Worm (Caenorhabditis elegans) whole organism, L4 larva: Measurements from ENCODE around the gene ZK287.1.

Source experiments
- D1046.2 ChIP-seq: fragments of 200-800 bp; sonication (Bioruptor generic); IDR thresholded peaks from 2 replicates; pipeline ENCODE4 v1.3.6; 2022; ENCODE audit warnings: missing genetic modification characterization, missing compliant biosample characterization
- F26F4.8 ChIP-seq: fragments of 200-800 bp; sonication (Bioruptor generic); conservative IDR thresholded peaks from 2 replicates; pipeline ENCODE4 v1.3.6; 2022; ENCODE audit warnings: missing genetic modification characterization, missing compliant biosample characterization
- F37D6.2 ChIP-seq: sonication (generic microtip); optimal IDR thresholded peaks from 2 replicates; lab custom pipeline; 2016; ENCODE audit warnings: mild to moderate bottlenecking, missing genetic modification characterization, missing compliant biosample characterization
- F44E2.7 ChIP-seq: fragments of 200-800 bp; sonication (Bioruptor generic); IDR thresholded peaks from 2 replicates; pipeline ENCODE4 v2.1.2; 2022; ENCODE audit warnings: missing genetic modification characterization, missing compliant biosample characterization
- T20F7.1 ChIP-seq: fragments of 200-800 bp; sonication (Bioruptor generic); optimal IDR thresholded peaks from 2 replicates; lab custom pipeline; 2018; ENCODE audit warnings: mild to moderate bottlenecking, missing genetic modification characterization, missing compliant biosample characterization
- T26A8.4 ChIP-seq: fragments of 200-800 bp; sonication (Bioruptor generic); IDR thresholded peaks from 2 replicates; pipeline ENCODE4 v1.3.6; 2022; ENCODE audit warnings: missing genetic modification characterization, missing compliant biosample characterization
- Y105C5A.15 ChIP-seq: fragments of 200-800 bp; sonication (Bioruptor generic); IDR thresholded peaks from 2 replicates; pipeline ENCODE4 v1.3.6; 2022; ENCODE audit warnings: missing genetic modification characterization, missing compliant biosample characterization
- Y48G9A.11 ChIP-seq: fragments of 200-800 bp; sonication (Bioruptor generic); IDR thresholded peaks from 2 replicates; pipeline ENCODE4 v1.3.6; 2022; ENCODE audit warnings: missing genetic modification reagents, missing genetic modification characterization, missing compliant biosample characterization
- aly-2 ChIP-seq: sonication (generic microtip); optimal IDR thresholded peaks from 2 replicates; lab custom pipeline; 2018; ENCODE audit warnings: missing biosample characterization, missing genetic modification characterization
- ama-1 ChIP-seq: fragments of 150-350 bp; optimal IDR thresholded peaks from 2 replicates; lab custom pipeline; 2014; ENCODE audit warnings: inconsistent platforms, mixed read lengths
- ceh-44 ChIP-seq: fragments of 200-800 bp; sonication (Bioruptor generic); IDR thresholded peaks from 2 replicates; pipeline ENCODE4 v1.3.6; 2022; ENCODE audit warnings: missing genetic modification reagents, missing genetic modification characterization, missing compliant biosample characterization
- ces-1 ChIP-seq: fragments of 150-350 bp; sonication (generic microtip); optimal IDR thresholded peaks from 4 replicates; lab custom pipeline; 2014; ENCODE audit warnings: missing biosample characterization, missing genetic modification reagents, missing genetic modification characterization
- cey-2 ChIP-seq: sonication (generic microtip); optimal IDR thresholded peaks from 3 replicates; lab custom pipeline; 2017; ENCODE audit warnings: missing genetic modification characterization, mild to moderate bottlenecking, missing compliant biosample characterization, antibody characterized with exemption, borderline replicate concordance; ENCODE audit not compliant: insufficient read depth
- ctbp-1 ChIP-seq: fragments of 200-800 bp; sonication (Bioruptor generic); IDR thresholded peaks from 2 replicates; pipeline ENCODE4 v1.3.6; 2022; ENCODE audit warnings: missing genetic modification reagents, missing genetic modification characterization, missing compliant biosample characterization
- daf-8 ChIP-seq: fragments of 200-800 bp; sonication (Bioruptor generic); IDR thresholded peaks from 2 replicates; pipeline ENCODE4 v1.3.6; 2022; ENCODE audit warnings: missing genetic modification characterization, missing compliant biosample characterization
- dmd-6 ChIP-seq: fragments of 200-800 bp; sonication (Bioruptor generic); IDR thresholded peaks from 2 replicates; pipeline ENCODE4 v1.3.6; 2022; ENCODE audit warnings: missing genetic modification reagents, missing genetic modification characterization, missing compliant biosample characterization
- dmd-8 ChIP-seq: fragments of 200-800 bp; sonication (Bioruptor generic); IDR thresholded peaks from 2 replicates; pipeline ENCODE4 v1.3.6; 2022; ENCODE audit warnings: missing genetic modification characterization, missing compliant biosample characterization
- dmd-9 ChIP-seq: fragments of 200-800 bp; sonication (Bioruptor generic); IDR thresholded peaks from 2 replicates; pipeline ENCODE4 v1.3.6; 2022; ENCODE audit warnings: missing genetic modification reagents, missing genetic modification characterization, missing compliant biosample characterization
- dve-1 ChIP-seq: sonication (generic microtip); optimal IDR thresholded peaks from 2 replicates; lab custom pipeline; 2017; ENCODE audit warnings: antibody characterized with exemption, mild to moderate bottlenecking, missing genetic modification characterization, missing compliant biosample characterization; ENCODE audit not compliant: insufficient read depth
- egl-43 ChIP-seq: fragments of 200-800 bp; sonication (Bioruptor generic); IDR thresholded peaks from 2 replicates; pipeline ENCODE4 v1.3.6; 2022; ENCODE audit warnings: missing genetic modification reagents, missing genetic modification characterization, missing compliant biosample characterization
- hif-1 ChIP-seq, 2 experiments: sonication (generic microtip); optimal IDR thresholded peaks; 2 replicates each; lab custom pipeline; 2016 to 2017; ENCODE audit warnings: missing compliant biosample characterization in 2 of 2, missing genetic modification characterization in 2 of 2, missing genetic modification reagents in 2 of 2, missing genotype in 2 of 2, mild to moderate bottlenecking in 1 of 2
- hlh-30 ChIP-seq: sonication (generic microtip); optimal IDR thresholded peaks from 2 replicates; lab custom pipeline; 2017; ENCODE audit warnings: antibody characterized with exemption, mild to moderate bottlenecking, missing genetic modification characterization, missing compliant biosample characterization; ENCODE audit not compliant: insufficient read depth
- lim-7 ChIP-seq: fragments of 200-800 bp; sonication (Bioruptor generic); IDR thresholded peaks from 2 replicates; pipeline ENCODE4 v1.3.6; 2022; ENCODE audit warnings: missing genetic modification characterization, missing compliant biosample characterization
- lin-13 ChIP-seq: fragments of 150-350 bp; optimal IDR thresholded peaks from 2 replicates; lab custom pipeline; 2014; ENCODE audit warnings: missing biosample characterization, missing genetic modification reagents, missing genetic modification characterization
- lin-38 ChIP-seq: fragments of 200-800 bp; sonication (Bioruptor generic); IDR thresholded peaks from 2 replicates; pipeline ENCODE4 v1.3.6; 2022; ENCODE audit warnings: missing genetic modification reagents, missing genetic modification characterization, missing compliant biosample characterization
- lin-39 ChIP-seq: fragments of 150-350 bp; optimal IDR thresholded peaks from 2 replicates; lab custom pipeline; 2014; ENCODE audit warnings: missing biosample characterization, missing genetic modification reagents, missing genetic modification characterization
- lir-3 ChIP-seq: sonication (generic microtip); optimal IDR thresholded peaks from 2 replicates; lab custom pipeline; 2016; ENCODE audit warnings: mild to moderate bottlenecking, missing genetic modification characterization, missing compliant biosample characterization
- madf-5 ChIP-seq, 2 experiments: fragments of 200-800 bp; sonication (Bioruptor generic); IDR thresholded peaks; 2 replicates each; pipeline ENCODE4 v1.3.6; 2022; ENCODE audit warnings: missing compliant biosample characterization in 2 of 2, missing genetic modification characterization in 2 of 2
- madf-9 ChIP-seq: fragments of 200-800 bp; sonication (Bioruptor generic); conservative IDR thresholded peaks from 2 replicates; pipeline ENCODE4 v1.3.6; 2022; ENCODE audit warnings: missing genetic modification reagents, missing genetic modification characterization, missing compliant biosample characterization
- mdt-29 ChIP-seq: fragments of 200-800 bp; sonication (Bioruptor generic); IDR thresholded peaks from 2 replicates; pipeline ENCODE4 v1.3.6; 2022; ENCODE audit warnings: missing genetic modification reagents, missing genetic modification characterization, missing compliant biosample characterization
- mep-1 ChIP-seq: fragments of 150-350 bp; sonication (generic microtip); optimal IDR thresholded peaks from 3 replicates; lab custom pipeline; 2014; ENCODE audit warnings: missing biosample characterization, missing genetic modification characterization
- nhr-10 ChIP-seq: fragments of 150-350 bp; optimal IDR thresholded peaks from 2 replicates; lab custom pipeline; 2014; ENCODE audit warnings: missing biosample characterization, missing genetic modification characterization
- nhr-102 ChIP-seq: sonication (generic microtip); optimal IDR thresholded peaks from 2 replicates; lab custom pipeline; 2016; ENCODE audit warnings: mild to moderate bottlenecking, missing genetic modification characterization, moderate library complexity, missing compliant biosample characterization
- nhr-11 ChIP-seq: fragments of 150-350 bp; optimal IDR thresholded peaks from 2 replicates; lab custom pipeline; 2014; ENCODE audit warnings: missing biosample characterization, missing genetic modification characterization
- nhr-41 ChIP-seq: fragments of 200-800 bp; sonication (Bioruptor generic); IDR thresholded peaks from 2 replicates; pipeline ENCODE4 v1.3.6; 2022; ENCODE audit warnings: missing genetic modification reagents, missing genetic modification characterization, missing compliant biosample characterization
- nhr-42 ChIP-seq: fragments of 200-800 bp; sonication (Bioruptor generic); IDR thresholded peaks from 2 replicates; pipeline ENCODE4 v1.3.6; 2022; ENCODE audit warnings: missing genetic modification characterization, missing compliant biosample characterization
- nhr-48 ChIP-seq: sonication (generic microtip); optimal IDR thresholded peaks from 2 replicates; lab custom pipeline; 2016; ENCODE audit warnings: mild to moderate bottlenecking, missing genetic modification characterization, missing compliant biosample characterization
- nhr-77 ChIP-seq: fragments of 150-350 bp; optimal IDR thresholded peaks from 2 replicates; lab custom pipeline; 2014; ENCODE audit warnings: missing biosample characterization, missing genetic modification characterization
- pqm-1 ChIP-seq: sonication (generic microtip); optimal IDR thresholded peaks from 2 replicates; lab custom pipeline; 2017; ENCODE audit warnings: missing biosample characterization, missing genetic modification characterization
- set-16 ChIP-seq: fragments of 200-800 bp; sonication (Bioruptor generic); IDR thresholded peaks from 2 replicates; pipeline ENCODE4 v1.3.6; 2022; ENCODE audit warnings: missing genetic modification reagents, missing genetic modification characterization, missing compliant biosample characterization
- unc-62 ChIP-seq, 3 experiments: fragments of 150-350 bp in 1 of 3; sonication (generic microtip); optimal IDR thresholded peaks in 2 of 3; peaks in 1 of 3; 1 replicate in 1 of 3; 2 replicates in 2 of 3; lab custom pipeline; 2014 to 2017; ENCODE audit warnings: missing biosample characterization in 3 of 3, missing genetic modification characterization in 3 of 3, missing genetic modification reagents in 3 of 3, missing genotype in 1 of 3
- zip-11 ChIP-seq: fragments of 200-800 bp; sonication (Bioruptor generic); IDR thresholded peaks from 2 replicates; pipeline ENCODE4 v1.3.6; 2022; ENCODE audit warnings: missing genetic modification characterization, missing compliant biosample characterization
- zip-2 ChIP-seq: fragments of 150-350 bp; optimal IDR thresholded peaks from 2 replicates; lab custom pipeline; 2014; ENCODE audit warnings: missing biosample characterization, missing genetic modification characterization
- ztf-11 ChIP-seq: fragments of 150-350 bp; optimal IDR thresholded peaks from 2 replicates; lab custom pipeline; 2014; ENCODE audit warnings: missing biosample characterization, missing genetic modification characterization

Gene ZK287.1

DNA sequence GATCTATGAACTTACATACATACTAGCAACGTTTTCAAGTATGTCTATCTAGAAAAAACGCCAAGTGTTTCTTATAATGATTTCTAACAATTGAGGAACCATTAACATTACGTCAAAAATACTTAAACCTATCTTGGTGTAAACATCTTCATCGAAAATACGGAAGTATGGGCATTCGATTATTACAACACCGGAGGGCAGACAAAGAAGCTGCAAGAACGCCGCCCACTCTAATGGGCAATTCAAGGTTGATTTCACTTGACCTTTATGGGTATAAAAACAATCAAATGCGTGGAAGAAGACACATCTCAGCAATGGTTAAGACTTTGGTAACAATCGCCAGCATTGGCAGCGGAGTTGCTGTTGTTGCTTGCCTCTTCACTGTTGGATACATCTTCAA, 36.9 kb upstream of the ZK287.1 start, which contains the start of gene col-146:
Gene col-146, plus strand, starts transcription at position 301 of the 400 bp plus-strand sequence.
- TF ChIP-seq ama-1 (lab: Kevin White, UChicago): no peak
- no peak for TF ChIP-seq mep-1 (tag; lab: Kevin White, UChicago)
- no peak for TF ChIP-seq unc-62 (GFP tag; optimal IDR thresholded peaks at IDR 0.05 in 1 of 2; lab: Kevin White, UChicago)
- TF ChIP-seq unc-62 (tag; optimal IDR thresholded peaks at IDR 0.05; lab: Kevin White, UChicago): no peak
- TF ChIP-seq pqm-1 (tag; lab: Kevin White, UChicago): no peak
- no peak for TF ChIP-seq Y105C5A.15 (GFP tag; lab: Robert Waterston, UW)
- TF ChIP-seq hlh-30 (tag; lab: Kevin White, UChicago): no peak
- no peak for TF ChIP-seq hif-1 (tag; optimal IDR thresholded peaks at IDR 0.05; lab: Kevin White, UChicago)
- no peak for TF ChIP-seq ztf-11 (tag; lab: Kevin White, UChicago)
- TF ChIP-seq cey-2 (tag; lab: Kevin White, UChicago): no peak
- TF ChIP-seq zip-11 (GFP tag; lab: Robert Waterston, UW): no peak
- TF ChIP-seq nhr-10: no peak
- TF ChIP-seq lin-13: no peak
- TF ChIP-seq nhr-11: no peak
- no peak for TF ChIP-seq dmd-6 (GFP tag; lab: Robert Waterston, UW)
- TF ChIP-seq dve-1: no peak
- no peak for TF ChIP-seq dmd-8 (GFP tag; lab: Robert Waterston, UW)
- TF ChIP-seq mdt-29 (GFP tag; lab: Robert Waterston, UW): no peak
- TF ChIP-seq set-16 (GFP tag; lab: Robert Waterston, UW): no peak
- TF ChIP-seq nhr-102 (tag; lab: Kevin White, UChicago): no peak

DNA sequence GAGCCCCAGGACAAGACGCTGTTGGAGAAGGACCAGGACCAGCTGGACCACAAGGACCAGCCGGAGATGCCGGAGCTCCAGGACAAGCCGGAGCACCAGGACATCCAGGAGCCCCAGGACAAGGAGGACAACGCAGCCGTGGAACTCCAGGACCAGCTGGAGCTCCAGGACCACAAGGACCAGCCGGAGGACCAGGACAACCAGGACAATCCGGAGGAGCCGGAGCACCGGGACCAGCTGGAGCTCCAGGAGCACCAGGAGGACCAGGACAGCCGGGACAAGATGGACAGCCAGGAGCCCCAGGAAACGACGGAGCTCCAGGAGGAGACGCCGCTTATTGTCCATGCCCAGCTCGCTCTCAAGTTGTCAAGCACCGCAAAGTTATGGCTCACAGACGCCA, 36.0 kb upstream of the ZK287.1 start:
- TF ChIP-seq T26A8.4 (GFP tag; lab: Robert Waterston, UW) (no peak), lim-7 (GFP tag; lab: Robert Waterston, UW) (0 out of 2 replicates have a peak, but pooled peaks have one; percentile 28), nhr-77 (tag; lab: Kevin White, UChicago) (no peak), madf-5 (GFP tag; IDR thresholded peaks at IDR 0.05; lab: Robert Waterston, UW) (peak in 1 of 2 experiments; percentile 29; a peak in 1 of 4 replicates), daf-8 (GFP tag; lab: Robert Waterston, UW) (no peak), ctbp-1 (0 out of 2 replicates have a peak, but pooled peaks have one; percentile 14), F44E2.7 (GFP tag; lab: Robert Waterston, UW) (0 out of 2 replicates have a peak, but pooled peaks have one; percentile 47), Y48G9A.11 (0 out of 2 replicates have a peak, but pooled peaks have one; percentile 46), set-16 (GFP tag; lab: Robert Waterston, UW) (peak; percentile 98), lin-38 (GFP tag; lab: Robert Waterston, UW) (0 out of 2 replicates have a peak, but pooled peaks have one; percentile 23), egl-43 (0 out of 2 replicates have a peak, but pooled peaks have one; percentile 46)

DNA sequence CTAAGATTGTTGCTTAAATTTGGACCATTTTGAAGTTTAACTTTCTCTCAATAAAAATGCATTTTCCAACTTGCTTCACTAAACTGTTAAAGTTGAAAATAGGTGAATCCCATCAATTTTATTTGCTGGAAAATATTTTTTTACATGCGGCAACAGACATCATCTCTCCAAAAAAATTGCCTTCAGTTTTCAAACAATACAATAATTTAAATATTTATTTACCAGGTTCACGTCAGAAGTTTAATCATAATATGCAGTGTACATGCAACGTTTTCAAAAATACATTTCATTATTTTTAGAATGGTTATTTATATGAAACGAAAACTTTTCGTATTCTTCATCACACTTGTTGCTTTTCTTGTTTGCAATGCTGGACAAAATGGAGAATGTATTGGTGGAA, 35.5 kb upstream of the ZK287.1 start, which contains the start of gene T06E4.5:
Gene T06E4.5, plus strand, starts transcription at position 301 of the 400 bp plus-strand sequence.
- no peak for TF ChIP-seq lim-7 (GFP tag; lab: Robert Waterston, UW)
- no peak for TF ChIP-seq nhr-42 (GFP tag; lab: Robert Waterston, UW)
- TF ChIP-seq nhr-41 (GFP tag; lab: Robert Waterston, UW): no peak
- TF ChIP-seq madf-9 (GFP tag; lab: Robert Waterston, UW): no peak
- no peak for TF ChIP-seq T26A8.4 (GFP tag; lab: Robert Waterston, UW)
- TF ChIP-seq nhr-48 (tag; lab: Kevin White, UChicago): no peak
- TF ChIP-seq ceh-44: no peak
- no peak for TF ChIP-seq unc-62 (GFP tag; optimal IDR thresholded peaks at IDR 0.05 in 1 of 2; lab: Kevin White, UChicago)
- TF ChIP-seq unc-62 (tag; optimal IDR thresholded peaks at IDR 0.05; lab: Kevin White, UChicago): no peak
- TF ChIP-seq ces-1 (GFP tag; lab: Kevin White, UChicago): no peak
- TF ChIP-seq F37D6.2 (tag; lab: Kevin White, UChicago): no peak
- TF ChIP-seq zip-2 (tag; lab: Kevin White, UChicago): no peak
- no peak for TF ChIP-seq aly-2 (tag; lab: Kevin White, UChicago)
- no peak for TF ChIP-seq lin-39 (tag; lab: Kevin White, UChicago)
- no peak for TF ChIP-seq D1046.2 (GFP tag; lab: Robert Waterston, UW)
- no peak for TF ChIP-seq lir-3
- no peak for TF ChIP-seq F26F4.8 (GFP tag; lab: Robert Waterston, UW)
- no peak for TF ChIP-seq T20F7.1 (GFP tag; lab: Kevin White, UChicago)
- no peak for TF ChIP-seq dmd-9 (GFP tag; lab: Robert Waterston, UW)
- no peak for TF ChIP-seq cey-2 (tag; lab: Kevin White, UChicago)
